Worm (Caenorhabditis elegans): ENCODE data around the gene F57A8.6.

F57A8.6 gene

DNA sequence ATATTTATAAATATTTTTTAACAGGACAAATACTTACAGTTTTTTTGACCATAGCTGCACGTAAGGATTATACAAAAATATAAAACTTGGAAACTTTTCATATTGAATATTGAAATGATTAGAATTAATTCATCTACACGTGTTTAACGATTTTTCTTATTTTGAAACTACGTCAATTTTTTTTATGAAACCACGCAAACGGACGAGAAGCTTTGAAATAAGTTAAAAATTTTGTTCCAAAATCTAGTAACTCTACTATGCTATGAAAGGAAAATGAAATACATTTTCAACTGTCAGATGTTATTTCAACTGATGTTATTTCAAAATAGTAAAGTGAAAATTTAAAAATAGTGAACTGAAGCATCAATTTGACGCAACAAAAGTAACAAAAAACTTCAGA lies at the start of gene F57A8.6:
Gene F57A8.6, minus strand, starts transcription at position 101 of the 400 bp plus-strand sequence.
- TF ChIP-seq ceh-24 (tag; optimal IDR thresholded peaks at IDR 0.05) (no peak), pqm-1 (tag; optimal IDR thresholded peaks at IDR 0.05) (no peak), pha-4 (tag; optimal IDR thresholded peaks at IDR 0.05) (no peak), zip-5 (tag; optimal IDR thresholded peaks at IDR 0.05) (no peak), T23F11.4 (GFP tag; optimal IDR thresholded peaks at IDR 0.05) (no peak), pat-9 (tag; optimal IDR thresholded peaks at IDR 0.05) (no peak), lin-11 (tag; optimal IDR thresholded peaks at IDR 0.05) (no peak), ama-1 (optimal IDR thresholded peaks at IDR 0.05) (no peak), tbx-7 (tag; optimal IDR thresholded peaks at IDR 0.05) (no peak), hlh-13 (GFP tag; optimal IDR thresholded peaks at IDR 0.05) (no peak), madf-2 (tag; optimal IDR thresholded peaks at IDR 0.05) (no peak)

- TF ChIP-seq nhr-232 (tag; optimal IDR thresholded peaks at IDR 0.05) (no peak), pha-4 (tag; optimal IDR thresholded peaks at IDR 0.05) (no peak), pax-1 (tag; optimal IDR thresholded peaks at IDR 0.05) (no peak), sox-2 (GFP tag; IDR thresholded peaks at IDR 0.05) (no peak), ama-1 (optimal IDR thresholded peaks at IDR 0.05) (no peak)
Measured at ce11 chrV:10123324-10123723, 49.6 kb upstream of the F57A8.6 start, which contains the start of gene C08B6.6. TSS of gene C08B6.6 (plus strand) at chrV:10123624.

- no peak for TF ChIP-seq hlh-15 (tag; optimal IDR thresholded peaks at IDR 0.05)
- no peak for TF ChIP-seq ceh-14 (tag; optimal IDR thresholded peaks at IDR 0.05)
- TF ChIP-seq ceh-18 (tag; optimal IDR thresholded peaks at IDR 0.05), result no peak
- no peak for TF ChIP-seq tbx-2 (tag; optimal IDR thresholded peaks at IDR 0.05)
- no peak for TF ChIP-seq ttx-3 (tag; optimal IDR thresholded peaks at IDR 0.05)
- TF ChIP-seq lim-6 (tag; optimal IDR thresholded peaks at IDR 0.05), result no peak
- TF ChIP-seq ceh-31 (tag; optimal IDR thresholded peaks at IDR 0.05), result no peak
- TF ChIP-seq sdc-2 (tag; optimal IDR thresholded peaks at IDR 0.05), result no peak
- no peak for TF ChIP-seq unc-3 (GFP tag; conservative IDR thresholded peaks at IDR 0.05)
- no peak for TF ChIP-seq unc-3 (tag; optimal IDR thresholded peaks at IDR 0.05)
- no peak for TF ChIP-seq hlh-6 (tag; optimal IDR thresholded peaks at IDR 0.05)
- TF ChIP-seq ceh-48 (tag; optimal IDR thresholded peaks at IDR 0.05), result no peak
- no peak for TF ChIP-seq hlh-13 (GFP tag; optimal IDR thresholded peaks at IDR 0.05)
- TF ChIP-seq C38D4.7 (GFP tag; optimal IDR thresholded peaks at IDR 0.05), result no peak
- no peak for TF ChIP-seq hlh-30 (tag; optimal IDR thresholded peaks at IDR 0.05; ENCODE audit: insufficient read depth)
Measured at ce11 chrV:10122670-10123069, 49.0 kb upstream of the F57A8.6 start, which contains the start of gene srxa-19. TSS of gene srxa-19 (minus strand) at chrV:10122770.

DNA sequence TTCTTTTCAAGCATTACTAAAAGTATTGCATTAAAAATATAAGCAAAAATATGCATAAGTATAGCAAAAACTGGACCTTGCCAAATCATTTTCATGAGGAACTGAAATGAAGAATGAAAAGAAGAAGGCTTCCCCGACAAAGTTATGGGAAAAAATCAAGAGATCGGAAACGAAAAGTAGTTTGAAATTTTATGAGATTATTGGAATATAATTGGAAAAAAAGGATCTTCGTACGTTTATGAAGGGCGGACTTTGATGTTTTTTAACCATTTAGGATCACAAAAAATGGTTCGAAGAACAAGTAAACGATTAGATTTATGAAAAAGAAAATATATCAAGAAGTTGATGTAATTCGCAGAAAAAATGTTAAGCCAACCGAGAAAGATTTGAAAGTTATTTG lies 47.2 kb upstream of the F57A8.6 start, which contains the start of gene srxa-18:
Gene srxa-18, minus strand, starts transcription at position 100 of the 400 bp plus-strand sequence.
- TF ChIP-seq pha-2 (tag; optimal IDR thresholded peaks at IDR 0.05) (no peak), ceh-24 (tag; optimal IDR thresholded peaks at IDR 0.05) (no peak), unc-3 (GFP tag; conservative IDR thresholded peaks at IDR 0.05) (no peak), unc-3 (tag; optimal IDR thresholded peaks at IDR 0.05) (no peak)

DNA sequence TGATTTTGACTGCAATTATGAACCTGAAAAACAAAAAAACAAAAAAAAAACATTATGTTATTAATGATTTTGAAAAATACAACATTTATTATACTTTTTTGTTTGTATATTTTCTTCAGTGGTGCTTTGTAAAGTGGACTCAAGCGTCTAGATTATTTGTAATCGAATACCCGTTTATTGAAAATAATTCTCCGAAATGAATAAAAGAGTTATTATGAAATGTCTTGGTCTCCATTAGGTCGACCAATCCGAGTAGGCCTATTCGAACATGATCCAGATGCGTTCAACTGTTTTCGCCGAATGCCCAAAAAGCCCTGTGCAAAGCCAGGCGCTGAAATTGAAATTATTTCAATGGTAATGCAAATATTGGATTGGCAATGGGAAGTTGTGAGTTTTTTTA lies 43.8 kb upstream of the F57A8.6 start, which contains the start of gene C08B6.5:
Gene C08B6.5, plus strand, starts transcription at position 301 of the 400 bp plus-strand sequence.
- TF ChIP-seq unc-86 (tag; optimal IDR thresholded peaks at IDR 0.05), result no peak
- no peak for TF ChIP-seq ceh-9 (tag; optimal IDR thresholded peaks at IDR 0.05)
- TF ChIP-seq K09A11.1 (tag; optimal IDR thresholded peaks at IDR 0.05; ENCODE audit: insufficient read depth), result no peak
- no peak for TF ChIP-seq ttx-3 (tag; optimal IDR thresholded peaks at IDR 0.05)
- TF ChIP-seq ceh-30 (tag; optimal IDR thresholded peaks at IDR 0.05), result no peak
- TF ChIP-seq ceh-2 (tag; optimal IDR thresholded peaks at IDR 0.05), result no peak
- no peak for TF ChIP-seq unc-42 (tag; optimal IDR thresholded peaks at IDR 0.05)
- TF ChIP-seq hlh-6 (tag; optimal IDR thresholded peaks at IDR 0.05), result no peak
- TF ChIP-seq syd-9 (tag; optimal IDR thresholded peaks at IDR 0.05), result no peak
- TF ChIP-seq pag-3 (tag; optimal IDR thresholded peaks at IDR 0.05; ENCODE audit: borderline replicate concordance), result no peak
- no peak for TF ChIP-seq hlh-8 (tag; optimal IDR thresholded peaks at IDR 0.05)
- TF ChIP-seq zip-5 (tag; optimal IDR thresholded peaks at IDR 0.05), result no peak
- TF ChIP-seq gmeb-2 (tag; optimal IDR thresholded peaks at IDR 0.05), result no peak
- no peak for TF ChIP-seq pha-4 (tag; optimal IDR thresholded peaks at IDR 0.05)
- TF ChIP-seq ceh-24 (tag; optimal IDR thresholded peaks at IDR 0.05), result no peak
- TF ChIP-seq ceh-6 (GFP tag; optimal IDR thresholded peaks at IDR 0.05), result no peak
- no peak for TF ChIP-seq K02D7.2 (tag; optimal IDR thresholded peaks at IDR 0.05)
- no peak for TF ChIP-seq rnt-1 (tag; optimal IDR thresholded peaks at IDR 0.05)
- no peak for TF ChIP-seq sox-4 (tag; optimal IDR thresholded peaks at IDR 0.05)

All from whole organism, late embryonic.